Worm (Caenorhabditis elegans) whole organism, young adult: ENCODE data around the gene K08F8.15.

ENCODE experiments used
- F55B11.4 ChIP-seq: sonication (generic microtip); optimal IDR thresholded peaks from 2 replicates; lab custom pipeline; 2016; ENCODE audit warnings: missing compliant biosample characterization, missing genetic modification characterization, borderline replicate concordance; ENCODE audit not compliant: insufficient read depth
- ama-1 ChIP-seq, 3 experiments: fragments of 150-350 bp in 1 of 3; sonication (generic microtip) in 2 of 3; optimal IDR thresholded peaks; 2 replicates each; lab custom pipeline; 2014 to 2018; ENCODE audit warnings: missing biosample characterization in 2 of 3, missing genetic modification characterization in 2 of 3, missing genetic modification reagents in 2 of 3
- egrh-3 ChIP-seq: fragments of 200-800 bp; sonication (Bioruptor generic); IDR thresholded peaks from 2 replicates; pipeline ENCODE4 v1.3.6; 2022; ENCODE audit warnings: missing genetic modification reagents, missing genetic modification characterization, missing compliant biosample characterization
- tbx-9 ChIP-seq: sonication (generic microtip); optimal IDR thresholded peaks from 2 replicates; lab custom pipeline; 2016; ENCODE audit warnings: borderline replicate concordance, missing genetic modification characterization, inconsistent platforms, missing compliant biosample characterization
- zfh-2 ChIP-seq: fragments of 200-800 bp; sonication (Bioruptor generic); conservative IDR thresholded peaks from 2 replicates; pipeline ENCODE4 v1.3.6; 2022; ENCODE audit warnings: missing genetic modification reagents, missing genetic modification characterization, missing compliant biosample characterization

DNA sequence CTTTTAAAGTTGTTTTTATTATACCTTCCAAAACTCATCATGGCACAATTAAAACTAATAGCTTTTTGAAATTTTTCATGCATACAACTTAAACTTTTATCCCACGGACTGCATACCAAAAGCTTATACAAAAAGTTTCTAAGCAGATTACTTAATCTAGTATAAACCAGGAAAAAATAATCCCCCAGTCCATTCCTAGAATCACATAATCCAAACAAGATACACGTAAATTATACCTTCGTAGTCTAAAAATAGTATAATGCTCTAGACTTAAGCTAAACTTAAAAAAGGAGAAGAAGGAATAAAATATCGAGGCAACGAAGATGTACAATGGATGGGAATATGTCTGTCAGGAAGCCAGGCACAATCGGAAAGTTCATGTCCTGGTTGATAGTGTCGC, 28.6 kb downstream of the K08F8.15 start:
- TF ChIP-seq F55B11.4 (no peak), ama-1 (optimal IDR thresholded peaks at IDR 0.05; lab: Kevin White, UChicago) (no peak), ama-1 (GFP tag; optimal IDR thresholded peaks at IDR 0.05; lab: Kevin White, UChicago) (no peak), tbx-9 (tag; lab: Kevin White, UChicago) (no peak), egrh-3 (no peak), zfh-2 (no peak)
